Worm (Caenorhabditis elegans) whole organism, L1 larva: ENCODE data around the gene osm-3.

ENCODE experiments used
- C16A3.4 ChIP-seq: fragments of 150-350 bp; optimal IDR thresholded peaks from 2 replicates; lab custom pipeline; 2014; ENCODE audit warnings: missing biosample characterization, missing genetic modification characterization
- F16B12.6 ChIP-seq: fragments of 150-350 bp; optimal IDR thresholded peaks from 2 replicates; lab custom pipeline; 2014; ENCODE audit warnings: missing biosample characterization, missing genetic modification characterization
- alr-1 ChIP-seq: fragments of 200-800 bp; sonication (Bioruptor generic); optimal IDR thresholded peaks from 2 replicates; lab custom pipeline; 2018; ENCODE audit warnings: borderline replicate concordance, mild to moderate bottlenecking, missing genetic modification characterization, missing compliant biosample characterization
- aly-2 ChIP-seq: fragments of 150-350 bp; optimal IDR thresholded peaks from 2 replicates; lab custom pipeline; 2014; ENCODE audit warnings: missing biosample characterization, missing genetic modification characterization
- ceh-63 ChIP-seq: fragments of 200-800 bp; sonication (Bioruptor generic); optimal IDR thresholded peaks from 2 replicates; lab custom pipeline; 2018; ENCODE audit warnings: mild to moderate bottlenecking, missing genetic modification characterization, missing compliant biosample characterization
- ceh-90 ChIP-seq: sonication (generic microtip); optimal IDR thresholded peaks from 2 replicates; lab custom pipeline; 2016; ENCODE audit warnings: missing genetic modification characterization, missing compliant biosample characterization
- ces-1 ChIP-seq: fragments of 150-350 bp; optimal IDR thresholded peaks from 2 replicates; lab custom pipeline; 2014; ENCODE audit warnings: missing biosample characterization, missing genetic modification reagents, missing genetic modification characterization
- dsc-1 ChIP-seq: sonication (generic microtip); optimal IDR thresholded peaks from 2 replicates; lab custom pipeline; 2016; ENCODE audit warnings: mild to moderate bottlenecking, missing genetic modification characterization, missing compliant biosample characterization
- efl-1 ChIP-seq, 4 experiments: fragments of 150-350 bp; optimal IDR thresholded peaks in 3 of 4; peaks in 1 of 4; 1 replicate in 1 of 4; 2 replicates in 3 of 4; lab custom pipeline; 2014; ENCODE audit warnings: missing biosample characterization in 2 of 4, missing genetic modification characterization in 2 of 4, missing genetic modification reagents in 2 of 4
- egl-13 ChIP-seq: sonication (generic microtip); optimal IDR thresholded peaks from 2 replicates; lab custom pipeline; 2016; ENCODE audit warnings: missing genotype, missing genetic modification reagents, missing genetic modification characterization, missing compliant biosample characterization
- elt-2 ChIP-seq: sonication (generic microtip); optimal IDR thresholded peaks from 2 replicates; lab custom pipeline; 2016; ENCODE audit warnings: missing genetic modification characterization, mild to moderate bottlenecking, inconsistent platforms, missing compliant biosample characterization, missing genetic modification reagents
- fkh-10 ChIP-seq: sonication (generic microtip); optimal IDR thresholded peaks from 2 replicates; lab custom pipeline; 2017; ENCODE audit warnings: missing biosample characterization, missing genetic modification reagents, missing genetic modification characterization
- fkh-4 ChIP-seq: sonication (generic microtip); optimal IDR thresholded peaks from 2 replicates; lab custom pipeline; 2016; ENCODE audit warnings: missing compliant biosample characterization, missing genetic modification characterization, borderline replicate concordance
- fkh-8 ChIP-seq: sonication (generic microtip); optimal IDR thresholded peaks from 2 replicates; lab custom pipeline; 2016; ENCODE audit warnings: mild to moderate bottlenecking, missing genetic modification characterization, missing compliant biosample characterization
- grh-1 ChIP-seq: fragments of 200-800 bp; sonication (Bioruptor generic); IDR thresholded peaks from 2 replicates; pipeline ENCODE4 v1.3.6; 2022; ENCODE audit warnings: missing genetic modification reagents, missing genetic modification characterization, missing compliant biosample characterization
- hlh-17 ChIP-seq: fragments of 200-800 bp; sonication (Bioruptor generic); optimal IDR thresholded peaks from 2 replicates; lab custom pipeline; 2018; ENCODE audit warnings: missing genetic modification characterization, mild to moderate bottlenecking, missing compliant biosample characterization, moderate library complexity, borderline replicate concordance
- hpl-2 ChIP-seq: fragments of 150-350 bp; optimal IDR thresholded peaks from 2 replicates; lab custom pipeline; 2014; ENCODE audit warnings: missing biosample characterization, missing genetic modification reagents, missing genetic modification characterization
- irx-1 ChIP-seq: sonication (generic microtip); optimal IDR thresholded peaks from 2 replicates; lab custom pipeline; 2016; ENCODE audit warnings: missing genetic modification characterization, missing compliant biosample characterization
- isw-1 ChIP-seq: fragments of 200-800 bp; sonication (Bioruptor generic); IDR thresholded peaks from 2 replicates; pipeline ENCODE4 v1.3.6; 2022; ENCODE audit warnings: missing genetic modification characterization, missing compliant biosample characterization
- lin-13 ChIP-seq: fragments of 150-350 bp; optimal IDR thresholded peaks from 2 replicates; lab custom pipeline; 2014; ENCODE audit warnings: missing biosample characterization, missing genetic modification reagents, missing genetic modification characterization
- lin-14 ChIP-seq: fragments of 200-800 bp; sonication (Bioruptor generic); optimal IDR thresholded peaks from 2 replicates; lab custom pipeline; 2018; ENCODE audit warnings: mild to moderate bottlenecking, missing genetic modification characterization, moderate library complexity, missing compliant biosample characterization
- lin-15B ChIP-seq: fragments of 150-350 bp; sonication (generic microtip); optimal IDR thresholded peaks from 3 replicates; lab custom pipeline; 2014; ENCODE audit warnings: missing biosample characterization, missing genetic modification characterization
- lin-35 ChIP-seq, 2 experiments: fragments of 150-350 bp; optimal IDR thresholded peaks; 2 replicates each; lab custom pipeline; 2014; ENCODE audit warnings: missing biosample characterization in 2 of 2, missing genetic modification characterization in 2 of 2, missing genetic modification reagents in 2 of 2
- lin-39 ChIP-seq: fragments of 150-350 bp; optimal IDR thresholded peaks from 2 replicates; lab custom pipeline; 2014; ENCODE audit warnings: missing biosample characterization, missing genetic modification reagents, missing genetic modification characterization
- lsy-2 ChIP-seq, 2 experiments: fragments of 150-350 bp; optimal IDR thresholded peaks; 2 replicates each; lab custom pipeline; 2014; ENCODE audit warnings: missing biosample characterization in 2 of 2, missing genetic modification characterization in 2 of 2
- mab-9 ChIP-seq: fragments of 200-800 bp; sonication (Bioruptor generic); IDR thresholded peaks from 2 replicates; pipeline ENCODE4 v1.3.6; 2022; ENCODE audit warnings: missing genetic modification reagents, missing genetic modification characterization, missing compliant biosample characterization
- nhr-11 ChIP-seq: fragments of 150-350 bp; optimal IDR thresholded peaks from 2 replicates; lab custom pipeline; 2014; ENCODE audit warnings: missing biosample characterization, missing genetic modification characterization
- nhr-12 ChIP-seq: sonication (generic microtip); optimal IDR thresholded peaks from 2 replicates; lab custom pipeline; 2017; ENCODE audit warnings: missing biosample characterization, missing genetic modification characterization
- nhr-19 ChIP-seq: fragments of 200-800 bp; sonication (Bioruptor generic); conservative IDR thresholded peaks from 2 replicates; pipeline ENCODE4 v1.3.6; 2022; ENCODE audit warnings: missing genetic modification characterization, missing compliant biosample characterization
- nhr-20 ChIP-seq: sonication (generic microtip); optimal IDR thresholded peaks from 2 replicates; lab custom pipeline; 2016; ENCODE audit warnings: mild to moderate bottlenecking, missing genetic modification characterization, missing compliant biosample characterization
- nhr-71 ChIP-seq: sonication (generic microtip); optimal IDR thresholded peaks from 2 replicates; lab custom pipeline; 2016; ENCODE audit warnings: mild to moderate bottlenecking, missing genetic modification characterization, moderate library complexity, missing compliant biosample characterization
- nhr-76 ChIP-seq: sonication (generic microtip); optimal IDR thresholded peaks from 2 replicates; lab custom pipeline; 2017; ENCODE audit warnings: missing biosample characterization, missing genetic modification characterization
- nhr-84 ChIP-seq: sonication (generic microtip); optimal IDR thresholded peaks from 2 replicates; lab custom pipeline; 2017; ENCODE audit warnings: missing biosample characterization, missing genetic modification characterization
- nhr-85 ChIP-seq: sonication (generic microtip); peaks from one replicate; lab custom pipeline; 2016; ENCODE audit warnings: missing genetic modification characterization, inconsistent platforms, missing compliant biosample characterization
- nhr-90 ChIP-seq: sonication (generic microtip); optimal IDR thresholded peaks from 2 replicates; lab custom pipeline; 2016; ENCODE audit warnings: mild to moderate bottlenecking, missing genetic modification characterization, missing compliant biosample characterization; ENCODE audit not compliant: poor library complexity
- pag-3 ChIP-seq: sonication (generic microtip); optimal IDR thresholded peaks from 2 replicates; lab custom pipeline; 2017; ENCODE audit warnings: missing genetic modification characterization, mild to moderate bottlenecking, missing compliant biosample characterization, antibody characterized with exemption, borderline replicate concordance; ENCODE audit not compliant: insufficient read depth
- pax-3 ChIP-seq: fragments of 200-800 bp; sonication (Bioruptor generic); optimal IDR thresholded peaks from 2 replicates; lab custom pipeline; 2018; ENCODE audit warnings: mild to moderate bottlenecking, missing genetic modification characterization, moderate library complexity, missing compliant biosample characterization
- pqm-1 ChIP-seq: sonication (generic microtip); optimal IDR thresholded peaks from 3 replicates; lab custom pipeline; 2017; ENCODE audit warnings: missing biosample characterization, missing genetic modification characterization
- rnt-1 ChIP-seq: sonication (generic microtip); optimal IDR thresholded peaks from 2 replicates; lab custom pipeline; 2016; ENCODE audit warnings: mild to moderate bottlenecking, missing genetic modification characterization, moderate library complexity, missing compliant biosample characterization
- snpc-4 ChIP-seq: fragments of 150-350 bp; optimal IDR thresholded peaks from 2 replicates; lab custom pipeline; 2014; ENCODE audit warnings: missing biosample characterization, missing genetic modification characterization
- sup-37 ChIP-seq: fragments of 200-800 bp; sonication (Bioruptor generic); optimal IDR thresholded peaks from 2 replicates; lab custom pipeline; 2018; ENCODE audit warnings: mild to moderate bottlenecking, missing genetic modification characterization, missing compliant biosample characterization
- swsn-7 ChIP-seq: sonication (generic microtip); optimal IDR thresholded peaks from 2 replicates; lab custom pipeline; 2016; ENCODE audit warnings: missing genetic modification characterization, missing compliant biosample characterization
- unc-130 ChIP-seq: fragments of 150-350 bp; optimal IDR thresholded peaks from 2 replicates; lab custom pipeline; 2017; ENCODE audit warnings: missing biosample characterization, missing genetic modification characterization, inconsistent platforms
- unc-30 ChIP-seq: sonication (generic microtip); optimal IDR thresholded peaks from 2 replicates; lab custom pipeline; 2017; ENCODE audit warnings: missing biosample characterization, missing genetic modification characterization
- vab-15 ChIP-seq: sonication (generic microtip); optimal IDR thresholded peaks from 2 replicates; lab custom pipeline; 2017; ENCODE audit warnings: missing genotype, mild to moderate bottlenecking, missing genetic modification characterization, missing compliant biosample characterization
- xbp-1 ChIP-seq: sonication (generic microtip); optimal IDR thresholded peaks from 2 replicates; lab custom pipeline; 2016; ENCODE audit warnings: missing genetic modification characterization, missing compliant biosample characterization
- ztf-11 ChIP-seq, 2 experiments: sonication (generic microtip); optimal IDR thresholded peaks; 2 replicates each; lab custom pipeline; 2016 to 2017; ENCODE audit warnings: missing genetic modification characterization in 2 of 2, missing biosample characterization in 1 of 2, missing compliant biosample characterization in 1 of 2
- ztf-4 ChIP-seq: fragments of 150-350 bp; optimal IDR thresholded peaks from 2 replicates; lab custom pipeline; 2014; ENCODE audit warnings: missing biosample characterization, missing genetic modification characterization

Gene osm-3

DNA sequence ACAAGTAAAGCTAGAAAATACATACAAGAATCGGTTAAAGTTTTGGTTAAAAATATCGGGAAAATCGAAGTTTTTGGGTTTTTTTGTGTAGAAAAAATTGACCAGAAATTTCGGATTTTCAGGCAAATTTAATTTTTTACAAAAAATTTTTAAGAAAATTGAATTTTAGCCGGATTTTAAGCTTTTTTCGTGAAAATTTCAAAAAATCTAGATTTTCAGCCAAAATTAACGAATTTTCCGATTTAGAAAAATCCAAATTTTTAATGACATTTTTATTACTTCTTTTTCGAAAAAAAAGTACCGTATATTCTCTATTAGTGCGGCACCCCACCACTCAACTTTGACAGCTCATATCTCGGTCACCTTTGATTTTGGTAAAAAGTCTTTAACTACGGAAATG, at the start of gene osm-3:
Gene osm-3, minus strand, starts transcription at position 101 of the 400 bp plus-strand sequence.
- TF ChIP-seq elt-2 (no peak), dsc-1 (tag; lab: Kevin White, UChicago) (no peak), fkh-8 (no peak)
- TF ChIP-seq, all 84 proteins: peak for 0

DNA sequence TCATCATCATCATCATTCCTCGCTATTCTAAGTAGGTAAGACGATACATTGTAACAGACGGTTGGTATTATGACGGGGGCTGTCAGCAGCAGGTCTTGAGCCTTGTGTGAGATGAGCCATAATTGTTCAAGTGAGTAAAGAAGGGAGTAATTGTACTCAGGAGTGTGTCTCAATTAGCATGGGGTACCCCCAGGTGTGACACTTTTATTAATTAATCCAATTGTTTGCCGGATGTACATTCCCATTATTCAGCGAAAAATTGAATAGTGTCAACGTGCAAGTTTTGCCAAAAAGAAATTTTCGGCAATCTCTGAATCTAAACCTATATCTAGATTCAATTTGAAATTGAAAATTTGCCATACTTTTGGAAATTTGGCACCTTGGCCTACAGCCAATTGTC, 48.1 kb upstream of the osm-3 start:
- no peak for TF ChIP-seq mab-9 (GFP tag; lab: Robert Waterston, UW)
- no peak for TF ChIP-seq lsy-2 (tag; optimal IDR thresholded peaks at IDR 0.05; lab: Kevin White, UChicago)
- no peak for TF ChIP-seq nhr-90 (tag; lab: Kevin White, UChicago)
- no peak for TF ChIP-seq nhr-19 (GFP tag; lab: Robert Waterston, UW)
- TF ChIP-seq nhr-20 (tag; lab: Kevin White, UChicago) = no peak
- TF ChIP-seq egl-13 = no peak
- no peak for TF ChIP-seq nhr-76 (tag; lab: Kevin White, UChicago)
- TF ChIP-seq pag-3 (tag; lab: Kevin White, UChicago) = no peak
- TF ChIP-seq fkh-10 (GFP tag; lab: Kevin White, UChicago) = no peak
- no peak for TF ChIP-seq elt-2
- no peak for TF ChIP-seq lin-35 (GFP tag; optimal IDR thresholded peaks at IDR 0.05; lab: Kevin White, UChicago)
- no peak for TF ChIP-seq nhr-12 (tag; lab: Kevin White, UChicago)
- TF ChIP-seq hpl-2 (GFP tag; lab: Kevin White, UChicago) = no peak
- no peak for TF ChIP-seq C16A3.4 (tag; lab: Kevin White, UChicago)
- no peak for TF ChIP-seq sup-37
- TF ChIP-seq fkh-4 = no peak

DNA sequence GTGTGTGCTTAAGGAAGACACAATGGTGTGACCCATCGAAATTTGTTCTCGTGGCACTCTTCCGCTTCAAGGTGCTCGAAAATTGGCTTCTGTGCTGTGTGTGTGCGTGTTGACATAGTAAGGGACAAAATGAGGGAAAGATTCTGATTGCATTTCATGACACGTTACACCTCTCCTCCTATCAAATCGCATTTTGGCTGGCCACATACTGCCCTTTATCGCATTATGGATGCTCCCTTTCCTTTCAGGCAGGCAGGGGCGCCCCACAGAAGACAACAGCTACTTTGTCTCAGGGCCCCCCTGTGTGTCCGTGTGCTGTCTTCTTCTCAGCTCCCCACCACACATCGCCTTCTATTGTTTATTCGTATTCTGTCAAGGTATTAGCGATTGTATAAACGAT, 46.6 kb upstream of the osm-3 start:
- TF ChIP-seq F16B12.6 (no peak), swsn-7 (tag; lab: Kevin White, UChicago) (no peak), nhr-76 (tag; lab: Kevin White, UChicago) (no peak), efl-1 (optimal IDR thresholded peaks at IDR 0.05; lab: Kevin White, UChicago) (no peak), efl-1 (GFP tag; optimal IDR thresholded peaks at IDR 0.05 in 1 of 2; lab: Kevin White, UChicago) (peak in 1 of 2 experiments; percentile 44), fkh-10 (GFP tag; lab: Kevin White, UChicago) (peak; percentile 49), nhr-20 (tag; lab: Kevin White, UChicago) (no peak), pax-3 (no peak), ztf-11 (tag; optimal IDR thresholded peaks at IDR 0.05; lab: Kevin White, UChicago) (no peak), nhr-84 (tag; lab: Kevin White, UChicago) (no peak), nhr-85 (tag; lab: Kevin White, UChicago) (no peak), nhr-71 (no peak), dsc-1 (tag; lab: Kevin White, UChicago) (no peak), ces-1 (peak; percentile 9), lin-14 (GFP tag; lab: Kevin White, UChicago) (peak; percentile 41), grh-1 (no peak), sup-37 (no peak), hlh-17 (GFP tag; lab: Kevin White, UChicago) (no peak), ztf-4 (tag; lab: Kevin White, UChicago) (no peak), xbp-1 (tag; lab: Kevin White, UChicago) (no peak), egl-13 (no peak), lin-39 (tag; lab: Kevin White, UChicago) (no peak), lin-13 (no peak), ceh-63 (GFP tag; lab: Kevin White, UChicago) (no peak)
- TF ChIP-seq, all 84 proteins: peak for 4

DNA sequence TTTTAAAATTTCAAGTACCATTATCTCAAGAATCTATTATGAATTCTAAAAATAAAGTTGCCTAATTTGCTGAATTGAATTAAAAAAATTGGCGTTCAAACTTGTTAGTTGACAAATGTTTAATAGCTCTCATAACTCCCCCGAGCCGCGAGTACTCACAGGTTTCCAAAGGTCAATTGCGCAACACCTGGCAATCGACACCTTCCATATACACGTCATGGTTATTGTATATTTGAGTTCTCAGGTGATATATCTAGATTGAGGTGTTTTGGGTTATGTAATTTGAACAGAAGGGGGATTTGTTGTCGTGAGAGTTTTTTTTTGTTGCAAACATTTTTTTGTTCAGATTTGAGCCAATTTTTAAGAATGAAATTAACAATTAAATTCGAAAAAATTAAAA, 43.7 kb upstream of the osm-3 start:
- TF ChIP-seq unc-30 (tag; lab: Kevin White, UChicago) = no peak
- no peak for TF ChIP-seq sup-37
- no peak for TF ChIP-seq mab-9 (GFP tag; lab: Robert Waterston, UW)
- TF ChIP-seq nhr-11 = no peak
- TF ChIP-seq vab-15 (tag; lab: Kevin White, UChicago) = no peak
- TF ChIP-seq unc-130 (tag; lab: Kevin White, UChicago) = no peak
- no peak for TF ChIP-seq pqm-1 (tag; lab: Kevin White, UChicago)
- TF ChIP-seq rnt-1 (tag; lab: Kevin White, UChicago) = no peak
- TF ChIP-seq ceh-90 (tag; lab: Kevin White, UChicago) = no peak
- TF ChIP-seq aly-2 = no peak
- no peak for TF ChIP-seq snpc-4
- TF ChIP-seq irx-1 (tag; lab: Kevin White, UChicago) = no peak
- TF ChIP-seq alr-1 = no peak
- no peak for TF ChIP-seq lin-15B (tag; lab: Kevin White, UChicago)
- no peak for TF ChIP-seq isw-1
- TF ChIP-seq nhr-84 (tag; lab: Kevin White, UChicago) = no peak
- no peak for TF ChIP-seq grh-1
- TF ChIP-seq lin-13 = no peak
